ENCODE assay signal across 1 worm cellular context in the genomic region with DNA sequence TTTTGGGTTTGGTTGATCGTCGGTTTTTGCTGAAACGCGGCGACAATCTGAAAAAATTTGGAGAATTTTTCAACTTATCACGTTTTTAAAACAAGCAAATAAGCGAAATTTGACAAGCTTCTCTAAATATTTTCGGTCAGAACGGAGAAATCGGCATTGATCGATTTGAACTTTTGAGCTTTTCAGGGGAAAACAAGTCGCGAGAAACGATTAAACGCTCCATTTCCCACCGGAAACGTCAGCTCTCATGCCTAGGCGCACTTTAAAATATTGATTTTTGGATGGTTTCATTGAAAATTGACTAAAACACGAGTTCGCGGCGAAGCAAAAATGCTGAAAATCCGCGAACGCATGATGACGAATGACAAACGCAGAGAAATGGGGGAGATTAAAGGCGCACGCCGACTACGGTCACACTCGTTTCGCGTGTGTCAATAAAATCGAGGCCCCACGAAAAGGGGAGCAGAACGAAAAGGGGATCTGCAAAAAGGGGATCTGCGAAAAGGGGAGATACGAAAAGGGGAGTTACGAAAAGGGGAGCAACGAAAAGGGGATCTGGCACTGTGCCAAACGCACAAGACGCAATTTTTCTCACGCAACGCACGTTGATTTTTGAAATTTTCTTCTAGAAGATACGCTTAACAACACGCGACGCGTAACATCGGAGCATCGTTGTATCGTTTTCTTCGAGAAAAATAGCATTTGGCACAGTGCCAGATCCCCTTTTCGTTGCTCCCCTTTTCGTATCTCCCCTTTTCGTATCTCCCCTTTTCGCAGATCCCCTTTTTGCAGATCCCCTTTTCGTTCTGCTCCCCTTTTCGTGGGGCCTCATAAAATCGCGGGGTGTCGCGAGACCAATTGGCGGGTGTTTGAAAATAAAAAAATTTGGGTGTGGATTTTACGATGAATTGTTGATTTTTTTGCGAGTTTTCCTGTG.
TF ChIP-seq lines count a peak whose summit lies in the region.

A gene (minus strand): TSS at position 51 of the 937 bp plus-strand sequence.

TF ChIP-seq in whole organism, L4 larva, 104 proteins besides CTCF, POLR2A, EP300 and RAD21 (continued from another document):
- TF ChIP-seq hmg-1.1 (GFP tag; IDR thresholded peaks at IDR 0.05; lab: Robert Waterston, UW): peak; percentile 96
- peak; percentile 98 for TF ChIP-seq mes-2 (tag; optimal IDR thresholded peaks at IDR 0.05; lab: Kevin White, UChicago; ENCODE audit: poor library complexity, severe bottlenecking)
- TF ChIP-seq Y5F2A.4 (GFP tag; optimal IDR thresholded peaks at IDR 0.05; lab: Kevin White, UChicago): peak; percentile 58
- peak; percentile 97 for TF ChIP-seq nhr-42 (GFP tag; IDR thresholded peaks at IDR 0.05; lab: Robert Waterston, UW)
- peak; percentile 92 for TF ChIP-seq dmd-8 (GFP tag; IDR thresholded peaks at IDR 0.05; lab: Robert Waterston, UW)
- TF ChIP-seq aha-1 (tag; lab: Kevin White, UChicago): peak; percentile 99
- peak; percentile 100 for TF ChIP-seq vab-7 (GFP tag; IDR thresholded peaks at IDR 0.05; lab: Robert Waterston, UW)
- peak; percentile 81 for TF ChIP-seq nhr-11 (tag; optimal IDR thresholded peaks at IDR 0.05; lab: Kevin White, UChicago)
- peak; percentile 99 for TF ChIP-seq ZK337.2 (GFP tag; IDR thresholded peaks at IDR 0.05; lab: Robert Waterston, UW)
- TF ChIP-seq tra-1 (GFP tag; IDR thresholded peaks at IDR 0.05; lab: Robert Waterston, UW): peak; percentile 100
- peak; percentile 95 for TF ChIP-seq tag-97 (GFP tag; IDR thresholded peaks at IDR 0.05; lab: Robert Waterston, UW)
- peak; percentile 95 for TF ChIP-seq dpl-1 (GFP tag; optimal IDR thresholded peaks at IDR 0.05; lab: Kevin White, UChicago)
- TF ChIP-seq mep-1 (tag; optimal IDR thresholded peaks at IDR 0.05; lab: Kevin White, UChicago): peak; percentile 97
- peak; percentile 93 for TF ChIP-seq snpc-1.2 (GFP tag; IDR thresholded peaks at IDR 0.05; lab: Robert Waterston, UW)
